Fruit fly (Drosophila melanogaster) whole organism, embryonic: Measurements from ENCODE around the gene Cpr65Av.

ENCODE experiments used
- CG10462 ChIP-seq: fragments of 200-800 bp; sonication (Bioruptor generic); optimal IDR thresholded peaks from 2 replicates; lab custom pipeline; 2016; ENCODE audit warnings: missing biosample characterization, missing genetic modification characterization
- CG14860 ChIP-seq: fragments of 200-800 bp; sonication (Bioruptor generic); IDR thresholded peaks from 3 replicates; pipeline ENCODE4 v1.3.6; 2022; ENCODE audit warnings: missing biosample characterization, missing genetic modification characterization; ENCODE audit not compliant: partially characterized antibody
- CG17829 ChIP-seq: fragments of 200-800 bp; optimal IDR thresholded peaks from 2 replicates; lab custom pipeline; 2019; ENCODE audit warnings: missing biosample characterization, mild to moderate bottlenecking, missing genetic modification characterization, moderate library complexity
- abd-A ChIP-seq: fragments of 200-800 bp; sonication (Bioruptor generic); optimal IDR thresholded peaks from 3 replicates; lab custom pipeline; 2019; ENCODE audit warnings: missing biosample characterization, mild to moderate bottlenecking, missing genetic modification characterization, moderate library complexity

DNA sequence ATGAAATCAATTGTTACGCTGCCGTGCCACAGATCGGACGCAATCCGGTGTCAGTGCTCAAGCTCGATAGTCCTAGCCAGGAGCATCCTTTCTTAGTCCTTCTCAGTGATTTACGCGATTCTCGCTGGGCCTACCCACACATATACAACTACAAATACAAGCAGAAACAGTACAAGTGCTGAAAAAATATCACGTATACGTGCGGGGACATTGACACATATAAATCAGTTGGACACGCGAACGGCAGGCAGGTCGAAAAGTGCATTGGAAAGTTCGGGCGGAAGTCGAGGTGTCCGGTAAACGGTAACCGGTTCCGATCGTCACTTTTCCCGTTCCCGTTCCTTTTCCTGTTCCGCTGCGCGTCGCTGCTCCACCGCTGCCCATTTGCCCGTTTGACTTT, 28.3 kb downstream of the Cpr65Av start:
- no peak for TF ChIP-seq CG10462
- TF ChIP-seq abd-A (tag; lab: Kevin White, UChicago) = no peak
- TF ChIP-seq CG14860 (GFP tag; lab: Robert Waterston, UW) = no peak
- TF ChIP-seq CG17829 = no peak
